Worm (Caenorhabditis elegans): ENCODE data around the gene ZK1010.8.

DNA sequence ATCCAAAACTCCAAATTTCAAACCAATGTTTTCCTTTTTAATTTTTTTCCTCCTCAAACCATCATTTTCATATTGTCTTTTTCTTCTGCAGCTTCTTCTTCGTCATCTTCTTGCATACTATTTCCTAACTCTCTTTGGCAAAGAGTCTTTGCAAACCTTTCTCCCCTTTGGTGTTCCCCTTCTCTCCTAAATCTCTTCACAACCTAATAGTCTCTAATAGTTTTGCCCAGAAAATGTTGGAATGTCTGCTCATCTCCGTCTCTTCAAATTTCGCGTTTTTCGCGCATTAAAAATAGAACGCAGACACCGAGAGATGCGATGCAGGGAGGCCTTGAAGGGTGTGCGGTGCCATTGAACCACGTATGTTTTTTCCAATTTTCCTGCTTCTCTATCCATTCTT is 1.6 kb upstream of the ZK1010.8 start, which contains the start of gene ZK1010.10:
- TF ChIP-seq lin-54 (GFP tag; optimal IDR thresholded peaks at IDR 0.05), result no peak
- TF ChIP-seq ekl-4 (GFP tag; IDR thresholded peaks at IDR 0.05), result no peak
